Fruit fly (Drosophila melanogaster) whole organism, embryonic: Measurements from ENCODE around the gene CG17562.

ENCODE experiments used
- ATbp ChIP-seq: fragments of 200-800 bp; sonication (Bioruptor generic); optimal IDR thresholded peaks from 2 replicates; lab custom pipeline; 2017; ENCODE audit warnings: missing biosample characterization, mild to moderate bottlenecking, missing genetic modification characterization, missing genetic modification reagents
- Adf1 ChIP-seq: fragments of 200-800 bp; sonication (Bioruptor generic); IDR thresholded peaks from 2 replicates; pipeline ENCODE4 v1.3.6; 2022; ENCODE audit warnings: missing biosample characterization, missing genetic modification characterization
- Bgb ChIP-seq: fragments of 200-800 bp; sonication (Bioruptor generic); IDR thresholded peaks from 2 replicates; pipeline ENCODE4 v1.3.6; 2022; ENCODE audit warnings: missing biosample characterization, missing genetic modification characterization; ENCODE audit not compliant: partially characterized antibody
- CG1024 ChIP-seq: fragments of 200-800 bp; sonication (Bioruptor generic); IDR thresholded peaks from 2 replicates; pipeline ENCODE4 v1.3.6; 2022; ENCODE audit warnings: missing biosample characterization, missing genetic modification characterization
- CG10565 ChIP-seq: fragments of 200-800 bp; sonication (Bioruptor generic); optimal IDR thresholded peaks from 3 replicates; lab custom pipeline; 2016; ENCODE audit warnings: missing biosample characterization, mild to moderate bottlenecking, missing genetic modification characterization
- CG11560 ChIP-seq: fragments of 200-800 bp; sonication (Bioruptor generic); IDR thresholded peaks from 3 replicates; pipeline ENCODE4 v1.3.6; 2022; ENCODE audit warnings: missing biosample characterization, missing genetic modification characterization
- CG15011 ChIP-seq: fragments of 200-800 bp; sonication (Bioruptor generic); optimal IDR thresholded peaks from 3 replicates; lab custom pipeline; 2018; ENCODE audit warnings: missing biosample characterization, mild to moderate bottlenecking, missing genetic modification characterization
- CG15601 ChIP-seq: fragments of 200-800 bp; sonication (Bioruptor generic); optimal IDR thresholded peaks from 3 replicates; lab custom pipeline; 2019; ENCODE audit warnings: missing biosample characterization, mild to moderate bottlenecking, missing genetic modification characterization, moderate library complexity
- CG16813 ChIP-seq: fragments of 200-800 bp; sonication (Bioruptor generic); IDR thresholded peaks from 3 replicates; pipeline ENCODE4 v1.3.6; 2022; ENCODE audit warnings: missing biosample characterization, missing genetic modification characterization; ENCODE audit not compliant: partially characterized antibody
- CG2116 ChIP-seq: fragments of 200-800 bp; sonication (Bioruptor generic); optimal IDR thresholded peaks from 3 replicates; lab custom pipeline; 2018; ENCODE audit warnings: missing biosample characterization, mild to moderate bottlenecking, missing genetic modification characterization
- CG2199 ChIP-seq: fragments of 200-800 bp; sonication (Bioruptor generic); IDR thresholded peaks from 3 replicates; pipeline ENCODE4 v1.3.6; 2022; ENCODE audit warnings: missing biosample characterization, missing genetic modification characterization
- CG3163 ChIP-seq: fragments of 200-800 bp; sonication (Bioruptor generic); optimal IDR thresholded peaks from 3 replicates; lab custom pipeline; 2016; ENCODE audit warnings: missing biosample characterization, missing genetic modification characterization
- CG3281 ChIP-seq: fragments of 200-800 bp; sonication (Bioruptor generic); optimal IDR thresholded peaks from 3 replicates; lab custom pipeline; 2017; ENCODE audit warnings: missing biosample characterization, mild to moderate bottlenecking, missing genetic modification characterization
- CG4282 ChIP-seq: fragments of 200-800 bp; sonication (Bioruptor generic); optimal IDR thresholded peaks from 2 replicates; lab custom pipeline; 2016; ENCODE audit warnings: missing biosample characterization, missing genetic modification characterization
- CG4854 ChIP-seq: fragments of 200-800 bp; sonication (Bioruptor generic); optimal IDR thresholded peaks from 2 replicates; lab custom pipeline; 2016; ENCODE audit warnings: missing biosample characterization, missing genetic modification characterization, inconsistent platforms
- CG6765 ChIP-seq: fragments of 200-800 bp; sonication (Bioruptor generic); optimal IDR thresholded peaks from 3 replicates; lab custom pipeline; 2017; ENCODE audit warnings: missing biosample characterization, mild to moderate bottlenecking, missing genetic modification characterization
- CG6791 ChIP-seq: fragments of 200-800 bp; sonication (Bioruptor generic); IDR thresholded peaks from 3 replicates; pipeline ENCODE4 v1.3.6; 2022; ENCODE audit warnings: missing biosample characterization, missing genetic modification characterization; ENCODE audit not compliant: partially characterized antibody
- CG7745 ChIP-seq: fragments of 200-800 bp; sonication (Bioruptor generic); optimal IDR thresholded peaks from 2 replicates; lab custom pipeline; 2018; ENCODE audit warnings: missing biosample characterization, mild to moderate bottlenecking, missing genetic modification characterization, moderate library complexity
- CG7963 ChIP-seq: fragments of 200-800 bp; sonication (Bioruptor generic); IDR thresholded peaks from 3 replicates; pipeline ENCODE4 v1.3.6; 2022; ENCODE audit warnings: missing biosample characterization, missing genetic modification characterization; ENCODE audit not compliant: partially characterized antibody
- CG9437 ChIP-seq: fragments of 200-800 bp; sonication (Bioruptor generic); optimal IDR thresholded peaks from 2 replicates; lab custom pipeline; 2018; ENCODE audit warnings: missing biosample characterization, mild to moderate bottlenecking, missing genetic modification characterization
- CoRest ChIP-seq: fragments of 200-800 bp; sonication (Bioruptor generic); optimal IDR thresholded peaks from 3 replicates; lab custom pipeline; 2018; ENCODE audit warnings: missing biosample characterization, mild to moderate bottlenecking, missing genetic modification characterization, moderate library complexity
- Dll ChIP-seq: fragments of 200-800 bp; sonication (Bioruptor generic); IDR thresholded peaks from 4 replicates; pipeline ENCODE4 v1.3.6; 2022; ENCODE audit warnings: missing biosample characterization, missing genetic modification characterization; ENCODE audit not compliant: partially characterized antibody
- Dref ChIP-seq: fragments of 200-800 bp; sonication (Bioruptor generic); IDR thresholded peaks from 2 replicates; pipeline ENCODE4 v1.3.6; 2022; ENCODE audit warnings: missing biosample characterization, missing genetic modification characterization
- Fer1 ChIP-seq: fragments of 200-800 bp; sonication (Bioruptor generic); optimal IDR thresholded peaks from 2 replicates; lab custom pipeline; 2017; ENCODE audit warnings: missing biosample characterization, mild to moderate bottlenecking, missing genetic modification characterization
- HLH4C ChIP-seq: fragments of 200-800 bp; sonication (Bioruptor generic); IDR thresholded peaks from 3 replicates; pipeline ENCODE4 v1.3.6; 2022; ENCODE audit warnings: missing biosample characterization, missing genetic modification characterization; ENCODE audit not compliant: partially characterized antibody
- HLH54F ChIP-seq: fragments of 200-800 bp; sonication (Bioruptor generic); optimal IDR thresholded peaks from 3 replicates; lab custom pipeline; 2016; ENCODE audit warnings: missing biosample characterization, missing genetic modification characterization
- HmgD ChIP-seq: fragments of 200-800 bp; sonication (Bioruptor generic); optimal IDR thresholded peaks from 3 replicates; lab custom pipeline; 2016; ENCODE audit warnings: missing biosample characterization, missing genetic modification characterization
- Hr39 ChIP-seq: fragments of >200 bp; optimal IDR thresholded peaks from 2 replicates; lab custom pipeline; 2017
- MBD-R2 ChIP-seq: fragments of 200-800 bp; sonication (Bioruptor generic); IDR thresholded peaks from 2 replicates; pipeline ENCODE4 v1.3.6; 2022; ENCODE audit warnings: missing biosample characterization, missing genetic modification characterization
- Rfx ChIP-seq: fragments of 200-800 bp; sonication (Bioruptor generic); IDR thresholded peaks from 2 replicates; pipeline ENCODE4 v1.3.6; 2022; ENCODE audit warnings: missing biosample characterization, missing genetic modification characterization
- Sry-δ ChIP-seq: fragments of 200-800 bp; sonication (Bioruptor generic); optimal IDR thresholded peaks from 2 replicates; lab custom pipeline; 2016; ENCODE audit warnings: missing biosample characterization, missing genetic modification characterization
- az2 ChIP-seq: fragments of 200-800 bp; sonication (Bioruptor generic); optimal IDR thresholded peaks from 3 replicates; lab custom pipeline; 2016; ENCODE audit warnings: missing biosample characterization, missing genetic modification characterization
- bbx ChIP-seq: fragments of 200-800 bp; sonication (Bioruptor generic); IDR thresholded peaks from 2 replicates; pipeline ENCODE4 v1.3.6; 2022; ENCODE audit warnings: missing biosample characterization, missing genetic modification characterization; ENCODE audit not compliant: partially characterized antibody
- chinmo ChIP-seq: fragments of 200-800 bp; sonication (Bioruptor generic); IDR thresholded peaks from 4 replicates; pipeline ENCODE4 v1.3.6; 2022; ENCODE audit warnings: missing biosample characterization, missing genetic modification characterization; ENCODE audit not compliant: partially characterized antibody
- dm ChIP-seq: fragments of 200-800 bp; sonication (Bioruptor generic); optimal IDR thresholded peaks from 3 replicates; lab custom pipeline; 2016; ENCODE audit warnings: missing biosample characterization, missing genetic modification characterization
- hkb ChIP-seq, 2 experiments: fragments of 200-800 bp in 1 of 2; fragments of >200 bp in 1 of 2; sonication (Bioruptor generic) in 1 of 2; IDR thresholded peaks in 1 of 2; optimal IDR thresholded peaks in 1 of 2; 2 replicates each; pipeline versions ENCODE4 v1.3.6 to Lab custom; 2017 to 2022; ENCODE audit warnings: missing biosample characterization in 1 of 2, missing genetic modification characterization in 1 of 2
- inv ChIP-seq: fragments of 200-800 bp; sonication (Bioruptor generic); IDR thresholded peaks from 2 replicates; pipeline ENCODE4 v1.3.6; 2022; ENCODE audit warnings: missing biosample characterization, missing genetic modification characterization; ENCODE audit not compliant: partially characterized antibody
- jumu ChIP-seq: fragments of 200-800 bp; sonication (Bioruptor generic); optimal IDR thresholded peaks from 3 replicates; lab custom pipeline; 2016; ENCODE audit warnings: missing biosample characterization, missing genetic modification characterization
- knrl ChIP-seq: fragments of 200-800 bp; sonication (Bioruptor generic); IDR thresholded peaks from 3 replicates; pipeline ENCODE4 v1.3.6; 2022; ENCODE audit warnings: missing biosample characterization, missing genetic modification characterization; ENCODE audit not compliant: partially characterized antibody
- pfk ChIP-seq: fragments of 200-800 bp; sonication (Bioruptor generic); optimal IDR thresholded peaks from 2 replicates; lab custom pipeline; 2018; ENCODE audit warnings: missing biosample characterization, mild to moderate bottlenecking, missing genetic modification characterization, moderate library complexity
- pnt ChIP-seq: fragments of 200-800 bp; sonication (Bioruptor generic); optimal IDR thresholded peaks from 3 replicates; lab custom pipeline; 2016; ENCODE audit warnings: missing biosample characterization, missing genetic modification characterization
- pzg ChIP-seq: fragments of 200-800 bp; sonication (Bioruptor generic); optimal IDR thresholded peaks from 3 replicates; lab custom pipeline; 2018; ENCODE audit warnings: missing biosample characterization, mild to moderate bottlenecking, missing genetic modification characterization, moderate library complexity
- shn ChIP-seq: fragments of 200-800 bp; sonication (Bioruptor generic); optimal IDR thresholded peaks from 3 replicates; lab custom pipeline; 2016; ENCODE audit warnings: missing biosample characterization, missing genetic modification characterization
- sna ChIP-seq: fragments of 200-800 bp; sonication (Bioruptor generic); IDR thresholded peaks from 2 replicates; pipeline ENCODE4 v1.3.6; 2022; ENCODE audit warnings: missing biosample characterization, missing genetic modification characterization; ENCODE audit not compliant: partially characterized antibody
- stwl ChIP-seq: fragments of 200-800 bp; sonication (Bioruptor generic); optimal IDR thresholded peaks from 3 replicates; lab custom pipeline; 2018; ENCODE audit warnings: missing biosample characterization, mild to moderate bottlenecking, missing genetic modification characterization, moderate library complexity
- trem ChIP-seq: fragments of 200-800 bp; optimal IDR thresholded peaks from 3 replicates; lab custom pipeline; 2019; ENCODE audit warnings: missing biosample characterization, mild to moderate bottlenecking, missing genetic modification characterization, moderate library complexity
- vnd ChIP-seq: fragments of 200-800 bp; sonication (Bioruptor generic); IDR thresholded peaks from 3 replicates; pipeline ENCODE4 v1.3.6; 2022; ENCODE audit warnings: missing biosample characterization, missing genetic modification characterization; ENCODE audit not compliant: partially characterized antibody
- z ChIP-seq: fragments of 200-800 bp; sonication (Bioruptor generic); IDR thresholded peaks from 3 replicates; pipeline ENCODE4 v1.3.6; 2022; ENCODE audit warnings: missing biosample characterization, missing genetic modification characterization

Gene CG17562

dm6 chr3R:16650950-16651349 is 35.8 kb downstream of the CG17562 start, which contains the start of gene Mettl4 (continued):
- peak; percentile 65; the same call in 2 of the 3 replicates for TF ChIP-seq CG6791 (GFP tag; lab: Robert Waterston, UW)
- TF ChIP-seq CG3163 (GFP tag; lab: Kevin White, UChicago) = no peak
- TF ChIP-seq CG15011 (GFP tag; lab: Kevin White, UChicago) = no peak
- no peak for TF ChIP-seq hkb (optimal IDR thresholded peaks at IDR 0.05; lab: Kevin White, UChicago)
- TF ChIP-seq hkb (GFP tag; IDR thresholded peaks at IDR 0.05; lab: Robert Waterston, UW) = no peak
- TF ChIP-seq knrl (GFP tag; lab: Robert Waterston, UW) = peak; percentile 51; the same call in 2 of the 3 replicates
- no peak for TF ChIP-seq CG1024 (GFP tag; lab: Robert Waterston, UW)
- TF ChIP-seq CoRest (tag; lab: Kevin White, UChicago) = peak; percentile 1
- TF ChIP-seq chinmo (GFP tag; lab: Robert Waterston, UW) = no peak
- peak; percentile 84 for TF ChIP-seq stwl
- TF ChIP-seq sna (GFP tag; lab: Robert Waterston, UW) = peak; percentile 47
- peak; percentile 62 for TF ChIP-seq Sry-δ (GFP tag; lab: Kevin White, UChicago)
- peak; percentile 63; the same call in 2 of the 3 replicates for TF ChIP-seq CG7963 (GFP tag; lab: Robert Waterston, UW)
- TF ChIP-seq Bgb (GFP tag; lab: Robert Waterston, UW) = peak; percentile 67
- TF ChIP-seq CG2116 = peak; percentile 98
- peak; percentile 50 for TF ChIP-seq pzg (GFP tag; lab: Kevin White, UChicago)
- peak; percentile 62 for TF ChIP-seq CG16813 (GFP tag; lab: Robert Waterston, UW)
- no peak for TF ChIP-seq Adf1 (GFP tag; lab: Robert Waterston, UW)
- TF ChIP-seq CG9437 (GFP tag; lab: Kevin White, UChicago) = no peak
- no peak for TF ChIP-seq CG7745 (tag; lab: Kevin White, UChicago)
- peak; percentile 54; the same call in 1 of the 3 replicates for TF ChIP-seq vnd (GFP tag; lab: Robert Waterston, UW)
- peak; percentile 83 for TF ChIP-seq Dref (GFP tag; lab: Robert Waterston, UW)
- TF ChIP-seq HLH4C (GFP tag; lab: Robert Waterston, UW) = peak; percentile 74
- TF ChIP-seq MBD-R2 = peak; percentile 62
- TF ChIP-seq CG2199 (GFP tag; lab: Robert Waterston, UW) = no peak
- no peak for TF ChIP-seq shn (GFP tag; lab: Kevin White, UChicago)
- 0 out of 2 replicates have a peak, but pooled peaks have one; percentile 9 for TF ChIP-seq inv (GFP tag; lab: Robert Waterston, UW)
- TF ChIP-seq pfk (GFP tag; lab: Kevin White, UChicago) = no peak

- TF ChIP-seq CG3281 (GFP tag; lab: Kevin White, UChicago) = peak; percentile 8
- no peak for TF ChIP-seq ATbp (GFP tag; lab: Kevin White, UChicago)
- TF ChIP-seq sna (GFP tag; lab: Robert Waterston, UW) = peak; percentile 75
- TF ChIP-seq bbx (GFP tag; lab: Robert Waterston, UW) = peak; percentile 69
- TF ChIP-seq shn (GFP tag; lab: Kevin White, UChicago) = no peak
- peak; percentile 23 for TF ChIP-seq trem
- TF ChIP-seq HLH54F (GFP tag; lab: Kevin White, UChicago) = no peak
- TF ChIP-seq Rfx = peak; percentile 25; the same call in 1 of the 2 replicates
- TF ChIP-seq Dll (GFP tag; lab: Robert Waterston, UW) = peak; percentile 78
- TF ChIP-seq CG11560 (tag; lab: Robert Waterston, UW) = no peak
- no peak for TF ChIP-seq CG4854
- TF ChIP-seq CG15601 (tag; lab: Kevin White, UChicago) = no peak
- TF ChIP-seq CG10565 (GFP tag; lab: Kevin White, UChicago) = no peak
- TF ChIP-seq z (GFP tag; lab: Robert Waterston, UW) = no peak
- no peak for TF ChIP-seq HmgD (GFP tag; lab: Kevin White, UChicago)
- no peak for TF ChIP-seq pnt (GFP tag; lab: Kevin White, UChicago)
- no peak for TF ChIP-seq CG4282 (GFP tag; lab: Kevin White, UChicago)
- TF ChIP-seq az2 (GFP tag; lab: Kevin White, UChicago) = no peak
- TF ChIP-seq Fer1 = peak; percentile 46
- TF ChIP-seq CG6765 (GFP tag; lab: Kevin White, UChicago) = no peak
- no peak for TF ChIP-seq Hr39
- peak; percentile 61 for TF ChIP-seq dm (GFP tag; lab: Kevin White, UChicago)
- TF ChIP-seq jumu (GFP tag; lab: Kevin White, UChicago) = no peak
Measured at dm6 chr3R:16652091-16652490, 37.0 kb downstream of the CG17562 start, which contains the start of gene CG14907. Gene CG14907, minus strand, starts transcription at chr3R:16652319.
